Fruit fly (Drosophila melanogaster): ENCODE measurements around the gene CG9503.
A peak's percentile ranks its signal among the peaks of the same experiment; 100 is the strongest.

DNA sequence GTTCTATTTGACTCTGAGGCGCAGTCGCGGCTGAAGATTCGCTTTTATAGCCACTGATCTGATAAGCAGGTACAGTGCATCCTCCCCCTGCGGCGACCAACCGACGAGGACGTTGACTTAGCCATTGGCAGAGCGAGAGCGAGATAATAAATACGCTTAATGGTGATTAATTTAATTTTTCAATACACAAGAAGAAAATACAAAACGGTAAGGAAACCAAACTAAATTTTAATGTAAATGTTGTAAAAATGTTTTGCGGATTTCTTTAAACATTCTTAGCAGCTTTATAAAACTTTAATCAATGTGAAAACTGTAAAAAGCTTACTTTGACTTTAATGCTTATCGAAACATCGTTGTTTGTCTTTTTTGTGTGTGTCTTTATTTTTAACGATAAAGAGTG, 14.2 kb downstream of the CG9503 start:
- TF ChIP-seq N (GFP tag; optimal IDR thresholded peaks at IDR 0.05) (no peak), OdsH (GFP tag; optimal IDR thresholded peaks at IDR 0.05) (no peak), br (GFP tag; optimal IDR thresholded peaks at IDR 0.05) (no peak), ey (GFP tag; optimal IDR thresholded peaks at IDR 0.05) (no peak), h (GFP tag; optimal IDR thresholded peaks at IDR 0.05) (peak; percentile 11), Hr78 (GFP tag; optimal IDR thresholded peaks at IDR 0.05) (no peak), Dif (GFP tag; optimal IDR thresholded peaks at IDR 0.05; ENCODE audit: partially characterized antibody) (no peak), CG9705 (GFP tag; optimal IDR thresholded peaks at IDR 0.05) (no peak), pan (optimal IDR thresholded peaks at IDR 0.05) (no peak), dsf (GFP tag; optimal IDR thresholded peaks at IDR 0.05; ENCODE audit: borderline replicate concordance) (no peak), CG32264 (GFP tag; optimal IDR thresholded peaks at IDR 0.05) (no peak), woc (GFP tag; optimal IDR thresholded peaks at IDR 0.05) (no peak), Sp1 (GFP tag; optimal IDR thresholded peaks at IDR 0.05) (no peak)
